Worm (Caenorhabditis elegans) whole organism, L3 larva: ENCODE data around the gene C53A5.13.

ENCODE experiments used
- ceh-16 ChIP-seq: sonication (generic microtip); optimal IDR thresholded peaks from 2 replicates; lab custom pipeline; 2017; ENCODE audit warnings: missing biosample characterization, missing genetic modification characterization
- hmg-11 ChIP-seq: sonication (generic microtip); optimal IDR thresholded peaks from 2 replicates; lab custom pipeline; 2016; ENCODE audit warnings: missing genetic modification characterization, missing compliant biosample characterization
- jun-1 ChIP-seq: fragments of 150-350 bp; optimal IDR thresholded peaks from 2 replicates; lab custom pipeline; 2014; ENCODE audit warnings: missing biosample characterization, missing genetic modification reagents, missing genetic modification characterization

DNA sequence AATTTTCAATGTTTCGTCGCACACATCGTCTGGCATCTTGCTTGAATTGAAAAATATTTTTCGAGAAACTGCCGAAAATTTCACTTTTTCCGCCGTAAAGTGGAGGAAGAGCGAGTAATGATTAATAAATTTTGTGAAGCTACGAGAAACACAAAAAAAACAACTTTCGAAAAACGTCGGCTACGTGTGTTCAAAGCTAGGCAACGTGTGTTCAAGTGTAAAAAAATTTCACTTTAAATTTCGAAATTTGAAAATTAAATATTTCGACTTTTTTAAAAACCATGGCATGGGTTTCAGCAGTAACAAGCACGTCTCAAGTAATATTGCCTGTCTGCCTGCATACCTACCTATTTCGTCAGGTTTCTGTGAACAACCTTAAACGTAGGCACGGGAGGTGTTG lies 10.4 kb upstream of the C53A5.13 start, which contains the start of gene tag-191:
- no peak for TF ChIP-seq hmg-11 (tag; lab: Kevin White, UChicago)
- TF ChIP-seq ceh-16 (tag; lab: Kevin White, UChicago): no peak
- no peak for TF ChIP-seq jun-1 (tag; lab: Kevin White, UChicago)
